Worm (Caenorhabditis elegans) whole organism, young adult: ENCODE results near the gene cht-6.

ENCODE experiments used
- B0019.2 ChIP-seq: fragments of 200-800 bp; sonication (Bioruptor generic); conservative IDR thresholded peaks from 2 replicates; pipeline ENCODE4 v1.3.6; 2022; ENCODE audit warnings: missing genetic modification reagents, missing genetic modification characterization, missing compliant biosample characterization
- ama-1 ChIP-seq, 3 experiments: fragments of 150-350 bp in 1 of 3; sonication (generic microtip) in 2 of 3; optimal IDR thresholded peaks; 2 replicates each; lab custom pipeline; 2014 to 2018; ENCODE audit warnings: missing biosample characterization in 2 of 3, missing genetic modification characterization in 2 of 3, missing genetic modification reagents in 2 of 3
- attf-5 ChIP-seq: fragments of 200-800 bp; sonication (Bioruptor generic); optimal IDR thresholded peaks from 2 replicates; lab custom pipeline; 2018; ENCODE audit warnings: mild to moderate bottlenecking, missing genetic modification characterization, missing compliant biosample characterization
- ccch-3 ChIP-seq: fragments of 200-800 bp; sonication (Bioruptor generic); optimal IDR thresholded peaks from 2 replicates; lab custom pipeline; 2018; ENCODE audit warnings: mild to moderate bottlenecking, missing genetic modification characterization, missing compliant biosample characterization
- egl-44 ChIP-seq: fragments of 200-800 bp; sonication (Bioruptor generic); IDR thresholded peaks from 2 replicates; pipeline ENCODE4 v1.3.6; 2022; ENCODE audit warnings: missing genetic modification reagents, missing genetic modification characterization, missing compliant biosample characterization
- lin-35 ChIP-seq, 3 experiments: fragments of 150-350 bp in 2 of 3; sonication (generic microtip) in 1 of 3; optimal IDR thresholded peaks; 2 replicates each; lab custom pipeline; 2014 to 2018; ENCODE audit warnings: missing biosample characterization in 3 of 3, missing genetic modification characterization in 3 of 3, missing genetic modification reagents in 3 of 3
- lin-54 ChIP-seq: fragments of 200-800 bp; sonication (Bioruptor generic); optimal IDR thresholded peaks from 2 replicates; lab custom pipeline; 2018; ENCODE audit warnings: mild to moderate bottlenecking, missing genetic modification characterization, missing compliant biosample characterization
- nfya-1 ChIP-seq: sonication (generic microtip); optimal IDR thresholded peaks from 2 replicates; lab custom pipeline; 2017; ENCODE audit warnings: antibody characterized with exemption, missing compliant biosample characterization, missing genetic modification characterization, borderline replicate concordance; ENCODE audit not compliant: insufficient read depth
- nfya-2 ChIP-seq: fragments of 200-800 bp; sonication (Bioruptor generic); IDR thresholded peaks from 2 replicates; pipeline ENCODE4 v1.3.6; 2022; ENCODE audit warnings: missing genetic modification reagents, missing genetic modification characterization, missing compliant biosample characterization
- pha-4 ChIP-seq: fragments of 150-350 bp; sonication (generic microtip); optimal IDR thresholded peaks from 2 replicates; lab custom pipeline; 2014; ENCODE audit warnings: missing biosample characterization, missing genetic modification reagents, missing genetic modification characterization
- somi-1 ChIP-seq: fragments of 200-800 bp; sonication (Bioruptor generic); optimal IDR thresholded peaks from 2 replicates; lab custom pipeline; 2018; ENCODE audit warnings: mild to moderate bottlenecking, missing genetic modification characterization, missing compliant biosample characterization

DNA sequence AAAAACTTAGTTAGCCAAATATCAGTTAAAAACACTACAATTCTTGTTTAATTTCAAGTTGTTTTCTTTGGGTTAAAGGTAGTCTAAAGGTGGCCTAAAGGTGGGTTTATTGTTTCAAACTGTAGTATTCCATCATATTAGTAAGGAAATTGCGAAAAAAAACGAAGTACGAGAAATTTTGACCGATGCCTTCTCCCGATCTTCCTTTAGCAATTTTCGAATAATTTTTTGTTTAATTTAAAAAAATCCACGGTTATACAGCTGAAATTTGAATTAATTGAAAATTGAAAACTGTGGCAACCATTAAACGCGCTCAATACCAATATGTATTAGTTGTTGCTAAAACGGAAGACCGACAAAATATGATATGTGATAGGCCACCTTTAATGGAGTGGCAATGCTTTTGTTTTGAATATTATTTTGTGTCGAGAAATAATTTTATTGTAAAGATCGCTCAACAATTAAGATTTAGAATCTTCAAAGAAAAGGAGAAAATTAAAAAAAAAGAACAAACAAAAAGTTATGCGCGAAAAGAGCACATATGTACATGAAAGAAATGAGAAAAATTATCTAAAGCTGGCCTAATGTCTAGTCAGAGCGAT, 13.7 kb upstream of the cht-6 start:
- no peak for TF ChIP-seq nfya-2
- TF ChIP-seq lin-54 (GFP tag; lab: Kevin White, UChicago) = peak; percentile 12
- TF ChIP-seq ama-1 (optimal IDR thresholded peaks at IDR 0.05; lab: Kevin White, UChicago) = no peak
- TF ChIP-seq ama-1 (GFP tag; optimal IDR thresholded peaks at IDR 0.05; lab: Kevin White, UChicago) = no peak
- TF ChIP-seq nfya-1 = no peak
- no peak for TF ChIP-seq somi-1
- TF ChIP-seq ccch-3 = no peak
- no peak for TF ChIP-seq pha-4 (tag; lab: Kevin White, UChicago)
- no peak for TF ChIP-seq B0019.2
- TF ChIP-seq attf-5 (GFP tag; lab: Kevin White, UChicago) = no peak
- no peak for TF ChIP-seq egl-44
- TF ChIP-seq lin-35 (GFP tag; optimal IDR thresholded peaks at IDR 0.05; lab: Kevin White, UChicago) = no peak
